Worm (Caenorhabditis elegans): ENCODE data around the gene rap-3.

ce11 chrIV:11146492-11146891 lies 30.6 kb upstream of the rap-3 start:
- TF ChIP-seq him-1 (tag; optimal IDR thresholded peaks at IDR 0.05) (no peak), dao-5 (tag; optimal IDR thresholded peaks at IDR 0.05) (no peak)

All from whole organism, L4/young adult.